Worm (Caenorhabditis elegans) whole organism, midembryonic: ENCODE measurements around the gene cyn-8.

Source experiments
- T22C8.4 ChIP-seq: fragments of 200-800 bp; sonication (Bioruptor generic); IDR thresholded peaks from 2 replicates; pipeline ENCODE4 v1.3.6; 2022; ENCODE audit warnings: missing genetic modification characterization, missing compliant biosample characterization
- flt-1 ChIP-seq: fragments of 200-800 bp; sonication (Bioruptor generic); IDR thresholded peaks from 2 replicates; pipeline ENCODE4 v1.3.6; 2022; ENCODE audit warnings: missing genetic modification characterization, missing compliant biosample characterization
- klf-2 ChIP-seq: fragments of 200-800 bp; sonication (Bioruptor generic); conservative IDR thresholded peaks from 2 replicates; pipeline ENCODE4 v1.3.6; 2022; ENCODE audit warnings: missing genetic modification reagents, missing genetic modification characterization, missing compliant biosample characterization
- med-1 ChIP-seq: sonication (generic microtip); optimal IDR thresholded peaks from 2 replicates; lab custom pipeline; 2017; ENCODE audit warnings: missing genetic modification characterization, mild to moderate bottlenecking, missing compliant biosample characterization, antibody characterized with exemption, missing genetic modification reagents; ENCODE audit not compliant: insufficient read depth
- ref-1 ChIP-seq: fragments of 200-800 bp; sonication (Bioruptor generic); conservative IDR thresholded peaks from 2 replicates; pipeline ENCODE4 v1.3.6; 2022; ENCODE audit warnings: missing genetic modification reagents, missing genetic modification characterization, missing compliant biosample characterization
- tab-1 ChIP-seq: fragments of 200-800 bp; sonication (Bioruptor generic); IDR thresholded peaks from 2 replicates; pipeline ENCODE4 v1.3.6; 2022; ENCODE audit warnings: missing genetic modification characterization, missing compliant biosample characterization
- ztf-23 ChIP-seq: fragments of 200-800 bp; sonication (Bioruptor generic); IDR thresholded peaks from 2 replicates; pipeline ENCODE4 v1.3.6; 2022; ENCODE audit warnings: missing genetic modification reagents, missing genetic modification characterization, missing compliant biosample characterization
- ztf-29 ChIP-seq: fragments of 200-800 bp; sonication (Bioruptor generic); IDR thresholded peaks from 2 replicates; pipeline ENCODE4 v1.3.6; 2022; ENCODE audit warnings: missing genetic modification reagents, missing genetic modification characterization, missing compliant biosample characterization

- no peak for TF ChIP-seq tab-1 (GFP tag; lab: Robert Waterston, UW)
- TF ChIP-seq T22C8.4 (GFP tag; lab: Robert Waterston, UW), result no peak
- TF ChIP-seq klf-2 (GFP tag; lab: Robert Waterston, UW), result no peak
- TF ChIP-seq med-1 (GFP tag; lab: Kevin White, UChicago), result no peak
- TF ChIP-seq ztf-23 (GFP tag; lab: Robert Waterston, UW), result no peak
- no peak for TF ChIP-seq ztf-29
- no peak for TF ChIP-seq flt-1 (GFP tag; lab: Robert Waterston, UW)
- no peak for TF ChIP-seq ref-1 (GFP tag; lab: Robert Waterston, UW)
Measured at ce11 chrX:8905089-8905488, 6.0 kb upstream of the cyn-8 start, which contains the start of gene ensh-1.
